Worm (Caenorhabditis elegans) whole organism, L1 larva: ENCODE results near the gene melo-3.

ENCODE experiments used
- C04F5.9 ChIP-seq: sonication (generic microtip); optimal IDR thresholded peaks from 2 replicates; lab custom pipeline; 2016; ENCODE audit warnings: missing genetic modification characterization, missing compliant biosample characterization
- C16A3.4 ChIP-seq: fragments of 150-350 bp; optimal IDR thresholded peaks from 2 replicates; lab custom pipeline; 2014; ENCODE audit warnings: missing biosample characterization, missing genetic modification characterization
- Y116A8C.19 ChIP-seq: sonication (generic microtip); optimal IDR thresholded peaks from 2 replicates; lab custom pipeline; 2016; ENCODE audit warnings: missing compliant biosample characterization, missing genetic modification characterization, borderline replicate concordance
- alr-1 ChIP-seq: fragments of 200-800 bp; sonication (Bioruptor generic); optimal IDR thresholded peaks from 2 replicates; lab custom pipeline; 2018; ENCODE audit warnings: borderline replicate concordance, mild to moderate bottlenecking, missing genetic modification characterization, missing compliant biosample characterization
- ama-1 ChIP-seq: fragments of 150-350 bp; optimal IDR thresholded peaks from 2 replicates; lab custom pipeline; 2014
- blmp-1 ChIP-seq: fragments of 150-350 bp; optimal IDR thresholded peaks from 2 replicates; lab custom pipeline; 2014; ENCODE audit warnings: missing biosample characterization, missing genetic modification characterization
- ceh-8 ChIP-seq: fragments of 200-800 bp; sonication (Bioruptor generic); optimal IDR thresholded peaks from 2 replicates; lab custom pipeline; 2018; ENCODE audit warnings: mild to moderate bottlenecking, missing genetic modification characterization, moderate library complexity, missing compliant biosample characterization
- ceh-82 ChIP-seq, 3 experiments: fragments of 150-350 bp in 1 of 3; sonication (generic microtip) in 2 of 3; optimal IDR thresholded peaks; 2 replicates each; lab custom pipeline; 2014 to 2017; ENCODE audit warnings: missing biosample characterization in 3 of 3, missing genetic modification characterization in 3 of 3
- ceh-90 ChIP-seq: sonication (generic microtip); optimal IDR thresholded peaks from 2 replicates; lab custom pipeline; 2016; ENCODE audit warnings: missing genetic modification characterization, missing compliant biosample characterization
- ces-1 ChIP-seq: fragments of 150-350 bp; optimal IDR thresholded peaks from 2 replicates; lab custom pipeline; 2014; ENCODE audit warnings: missing biosample characterization, missing genetic modification reagents, missing genetic modification characterization
- dpl-1 ChIP-seq, 3 experiments: fragments of 150-350 bp in 2 of 3; sonication (generic microtip) in 1 of 3; optimal IDR thresholded peaks; 2 replicates each; lab custom pipeline; 2014 to 2017; ENCODE audit warnings: missing biosample characterization in 3 of 3, missing genetic modification characterization in 3 of 3, missing genetic modification reagents in 3 of 3
- efl-1 ChIP-seq, 4 experiments: fragments of 150-350 bp; optimal IDR thresholded peaks in 3 of 4; peaks in 1 of 4; 1 replicate in 1 of 4; 2 replicates in 3 of 4; lab custom pipeline; 2014; ENCODE audit warnings: missing biosample characterization in 2 of 4, missing genetic modification characterization in 2 of 4, missing genetic modification reagents in 2 of 4
- egl-13 ChIP-seq: sonication (generic microtip); optimal IDR thresholded peaks from 2 replicates; lab custom pipeline; 2016; ENCODE audit warnings: missing genotype, missing genetic modification reagents, missing genetic modification characterization, missing compliant biosample characterization
- elt-2 ChIP-seq: sonication (generic microtip); optimal IDR thresholded peaks from 2 replicates; lab custom pipeline; 2016; ENCODE audit warnings: missing genetic modification characterization, mild to moderate bottlenecking, inconsistent platforms, missing compliant biosample characterization, missing genetic modification reagents
- ets-5 ChIP-seq: fragments of 200-800 bp; sonication (Bioruptor generic); IDR thresholded peaks from 2 replicates; pipeline ENCODE4 v1.3.6; 2022; ENCODE audit warnings: missing genetic modification characterization, missing compliant biosample characterization
- fkh-4 ChIP-seq: sonication (generic microtip); optimal IDR thresholded peaks from 2 replicates; lab custom pipeline; 2016; ENCODE audit warnings: missing compliant biosample characterization, missing genetic modification characterization, borderline replicate concordance
- fos-1 ChIP-seq: fragments of 150-350 bp; optimal IDR thresholded peaks from 2 replicates; lab custom pipeline; 2014; ENCODE audit warnings: missing biosample characterization, missing genetic modification characterization
- grh-1 ChIP-seq: fragments of 200-800 bp; sonication (Bioruptor generic); IDR thresholded peaks from 2 replicates; pipeline ENCODE4 v1.3.6; 2022; ENCODE audit warnings: missing genetic modification reagents, missing genetic modification characterization, missing compliant biosample characterization
- hlh-4 ChIP-seq: sonication (generic microtip); optimal IDR thresholded peaks from 2 replicates; lab custom pipeline; 2016; ENCODE audit warnings: mild to moderate bottlenecking, missing genetic modification characterization, missing compliant biosample characterization
- hpl-2 ChIP-seq: fragments of 150-350 bp; optimal IDR thresholded peaks from 2 replicates; lab custom pipeline; 2014; ENCODE audit warnings: missing biosample characterization, missing genetic modification reagents, missing genetic modification characterization
- irx-1 ChIP-seq: sonication (generic microtip); optimal IDR thresholded peaks from 2 replicates; lab custom pipeline; 2016; ENCODE audit warnings: missing genetic modification characterization, missing compliant biosample characterization
- isw-1 ChIP-seq: fragments of 200-800 bp; sonication (Bioruptor generic); IDR thresholded peaks from 2 replicates; pipeline ENCODE4 v1.3.6; 2022; ENCODE audit warnings: missing genetic modification characterization, missing compliant biosample characterization
- lin-13 ChIP-seq: fragments of 150-350 bp; optimal IDR thresholded peaks from 2 replicates; lab custom pipeline; 2014; ENCODE audit warnings: missing biosample characterization, missing genetic modification reagents, missing genetic modification characterization
- lin-15B ChIP-seq: fragments of 150-350 bp; sonication (generic microtip); optimal IDR thresholded peaks from 3 replicates; lab custom pipeline; 2014; ENCODE audit warnings: missing biosample characterization, missing genetic modification characterization
- lin-35 ChIP-seq, 2 experiments: fragments of 150-350 bp; optimal IDR thresholded peaks; 2 replicates each; lab custom pipeline; 2014; ENCODE audit warnings: missing biosample characterization in 2 of 2, missing genetic modification characterization in 2 of 2, missing genetic modification reagents in 2 of 2
- lin-39 ChIP-seq: fragments of 150-350 bp; optimal IDR thresholded peaks from 2 replicates; lab custom pipeline; 2014; ENCODE audit warnings: missing biosample characterization, missing genetic modification reagents, missing genetic modification characterization
- lir-3 ChIP-seq: sonication (generic microtip); optimal IDR thresholded peaks from 2 replicates; lab custom pipeline; 2016; ENCODE audit warnings: mild to moderate bottlenecking, missing genetic modification characterization, moderate library complexity, missing compliant biosample characterization; ENCODE audit not compliant: poor library complexity
- mab-9 ChIP-seq: fragments of 200-800 bp; sonication (Bioruptor generic); IDR thresholded peaks from 2 replicates; pipeline ENCODE4 v1.3.6; 2022; ENCODE audit warnings: missing genetic modification reagents, missing genetic modification characterization, missing compliant biosample characterization
- mdl-1 ChIP-seq, 2 experiments: fragments of 150-350 bp; optimal IDR thresholded peaks; 2 replicates each; lab custom pipeline; 2014 to 2017; ENCODE audit warnings: missing biosample characterization in 2 of 2, missing genetic modification characterization in 2 of 2, inconsistent platforms in 1 of 2
- mef-2 ChIP-seq: fragments of 150-350 bp; optimal IDR thresholded peaks from 2 replicates; lab custom pipeline; 2014; ENCODE audit warnings: missing biosample characterization, missing genetic modification characterization
- mep-1 ChIP-seq: fragments of 150-350 bp; optimal IDR thresholded peaks from 2 replicates; lab custom pipeline; 2014; ENCODE audit warnings: missing biosample characterization, missing genetic modification characterization
- nhr-237 ChIP-seq: fragments of 150-350 bp; optimal IDR thresholded peaks from 2 replicates; lab custom pipeline; 2014; ENCODE audit warnings: missing biosample characterization, missing genetic modification characterization
- nhr-28 ChIP-seq: fragments of 150-350 bp; optimal IDR thresholded peaks from 2 replicates; lab custom pipeline; 2014; ENCODE audit warnings: missing biosample characterization, missing genetic modification characterization
- nhr-71 ChIP-seq: sonication (generic microtip); optimal IDR thresholded peaks from 2 replicates; lab custom pipeline; 2016; ENCODE audit warnings: mild to moderate bottlenecking, missing genetic modification characterization, moderate library complexity, missing compliant biosample characterization
- nhr-76 ChIP-seq: sonication (generic microtip); optimal IDR thresholded peaks from 2 replicates; lab custom pipeline; 2017; ENCODE audit warnings: missing biosample characterization, missing genetic modification characterization
- nhr-84 ChIP-seq: sonication (generic microtip); optimal IDR thresholded peaks from 2 replicates; lab custom pipeline; 2017; ENCODE audit warnings: missing biosample characterization, missing genetic modification characterization
- nhr-85 ChIP-seq: sonication (generic microtip); peaks from one replicate; lab custom pipeline; 2016; ENCODE audit warnings: missing genetic modification characterization, inconsistent platforms, missing compliant biosample characterization
- pag-3 ChIP-seq: sonication (generic microtip); optimal IDR thresholded peaks from 2 replicates; lab custom pipeline; 2017; ENCODE audit warnings: missing genetic modification characterization, mild to moderate bottlenecking, missing compliant biosample characterization, antibody characterized with exemption, borderline replicate concordance; ENCODE audit not compliant: insufficient read depth
- pax-3 ChIP-seq: fragments of 200-800 bp; sonication (Bioruptor generic); optimal IDR thresholded peaks from 2 replicates; lab custom pipeline; 2018; ENCODE audit warnings: mild to moderate bottlenecking, missing genetic modification characterization, moderate library complexity, missing compliant biosample characterization
- pqm-1 ChIP-seq: sonication (generic microtip); optimal IDR thresholded peaks from 3 replicates; lab custom pipeline; 2017; ENCODE audit warnings: missing biosample characterization, missing genetic modification characterization
- rnt-1 ChIP-seq: sonication (generic microtip); optimal IDR thresholded peaks from 2 replicates; lab custom pipeline; 2016; ENCODE audit warnings: mild to moderate bottlenecking, missing genetic modification characterization, moderate library complexity, missing compliant biosample characterization
- skn-1 ChIP-seq: fragments of 150-350 bp; optimal IDR thresholded peaks from 2 replicates; lab custom pipeline; 2014; ENCODE audit warnings: missing biosample characterization, missing genetic modification characterization
- snpc-4 ChIP-seq: fragments of 150-350 bp; optimal IDR thresholded peaks from 2 replicates; lab custom pipeline; 2014; ENCODE audit warnings: missing biosample characterization, missing genetic modification characterization
- sptf-1 ChIP-seq: fragments of 150-350 bp; optimal IDR thresholded peaks from 2 replicates; lab custom pipeline; 2014; ENCODE audit warnings: missing biosample characterization, missing genetic modification characterization
- sup-37 ChIP-seq: fragments of 200-800 bp; sonication (Bioruptor generic); optimal IDR thresholded peaks from 2 replicates; lab custom pipeline; 2018; ENCODE audit warnings: mild to moderate bottlenecking, missing genetic modification characterization, missing compliant biosample characterization
- tbx-2 ChIP-seq: sonication (generic microtip); optimal IDR thresholded peaks from 2 replicates; lab custom pipeline; 2016; ENCODE audit warnings: missing genetic modification characterization, missing compliant biosample characterization
- unc-130 ChIP-seq: fragments of 150-350 bp; optimal IDR thresholded peaks from 2 replicates; lab custom pipeline; 2017; ENCODE audit warnings: missing biosample characterization, missing genetic modification characterization, inconsistent platforms
- unc-30 ChIP-seq: sonication (generic microtip); optimal IDR thresholded peaks from 2 replicates; lab custom pipeline; 2017; ENCODE audit warnings: missing biosample characterization, missing genetic modification characterization
- unc-62 ChIP-seq: fragments of 150-350 bp; optimal IDR thresholded peaks from 2 replicates; lab custom pipeline; 2014; ENCODE audit warnings: missing biosample characterization, missing genetic modification reagents, missing genetic modification characterization
- unc-98 ChIP-seq: fragments of 200-800 bp; sonication (Bioruptor generic); IDR thresholded peaks from 2 replicates; pipeline ENCODE4 v1.3.6; 2022; ENCODE audit warnings: missing genetic modification characterization, missing compliant biosample characterization
- zag-1 ChIP-seq: fragments of 150-350 bp; optimal IDR thresholded peaks from 2 replicates; lab custom pipeline; 2014; ENCODE audit warnings: missing biosample characterization, missing genetic modification characterization
- ztf-11 ChIP-seq, 2 experiments: sonication (generic microtip); optimal IDR thresholded peaks; 2 replicates each; lab custom pipeline; 2016 to 2017; ENCODE audit warnings: missing genetic modification characterization in 2 of 2, missing biosample characterization in 1 of 2, missing compliant biosample characterization in 1 of 2

melo-3 gene

ce11 chrV:15002184-15002690, 34.4 kb downstream of the melo-3 start, which contains the start of the genes fib-1 and mut-15 (continued):
- TF ChIP-seq hlh-4 (tag; lab: Kevin White, UChicago), result no peak
- TF ChIP-seq pag-3, result peak; percentile 71
- peak; percentile 88 to 97 (median 90) for TF ChIP-seq ceh-82 (tag; optimal IDR thresholded peaks at IDR 0.05; lab: Kevin White, UChicago)
- peak; percentile 97 for TF ChIP-seq rnt-1 (tag; lab: Kevin White, UChicago)
- no peak for TF ChIP-seq ces-1 (GFP tag; lab: Kevin White, UChicago)
- TF ChIP-seq alr-1 (tag; lab: Kevin White, UChicago), result no peak
- peak; percentile 90 for TF ChIP-seq skn-1
- TF ChIP-seq mep-1 (tag; lab: Kevin White, UChicago), result peak; percentile 94
- TF ChIP-seq dpl-1 (GFP tag; optimal IDR thresholded peaks at IDR 0.05; lab: Kevin White, UChicago), result peak; percentile 85 to 87 (median 85)
- peak; percentile 91 to 95 for TF ChIP-seq efl-1 (optimal IDR thresholded peaks at IDR 0.05; lab: Kevin White, UChicago)
- TF ChIP-seq efl-1 (GFP tag; optimal IDR thresholded peaks at IDR 0.05 in 1 of 2; lab: Kevin White, UChicago), result peak; percentile 84 to 98
- no peak for TF ChIP-seq nhr-84
- no peak for TF ChIP-seq nhr-28 (tag; lab: Kevin White, UChicago)
- peak; percentile 88 for TF ChIP-seq lin-13
- peak; percentile 53 for TF ChIP-seq sup-37 (GFP tag; lab: Kevin White, UChicago)
- TF ChIP-seq hpl-2 (GFP tag; lab: Kevin White, UChicago), result peak; percentile 65
- TF ChIP-seq tbx-2 (tag; lab: Kevin White, UChicago), result peak; percentile 93
- peak; percentile 90 to 92 for TF ChIP-seq lin-35 (GFP tag; optimal IDR thresholded peaks at IDR 0.05; lab: Kevin White, UChicago)
- TF ChIP-seq elt-2 (tag; lab: Kevin White, UChicago), result peak; percentile 68
- peak; percentile 96 for TF ChIP-seq nhr-85
- TF ChIP-seq nhr-76 (tag; lab: Kevin White, UChicago), result no peak
- peak; percentile 6 for TF ChIP-seq ama-1 (lab: Kevin White, UChicago)
- no peak for TF ChIP-seq unc-30 (tag; lab: Kevin White, UChicago)
- TF ChIP-seq C04F5.9, result peak; percentile 90
- TF ChIP-seq ztf-11 (tag; optimal IDR thresholded peaks at IDR 0.05; lab: Kevin White, UChicago), result peak in 1 of 2 experiments; percentile 92
- peak; percentile 85 for TF ChIP-seq snpc-4 (tag; lab: Kevin White, UChicago)
- peak; percentile 81 for TF ChIP-seq fkh-4 (tag; lab: Kevin White, UChicago)
- TF ChIP-seq mef-2 (tag; lab: Kevin White, UChicago), result peak; percentile 56
- peak; percentile 79 for TF ChIP-seq grh-1 (GFP tag; lab: Robert Waterston, UW)
- peak; percentile 82 for TF ChIP-seq mab-9 (GFP tag; lab: Robert Waterston, UW)
- TF ChIP-seq lir-3 (tag; lab: Kevin White, UChicago), result peak; percentile 86
- peak; percentile 59 for TF ChIP-seq lin-39 (tag; lab: Kevin White, UChicago)
- peak; percentile 74 for TF ChIP-seq ceh-90
- no peak for TF ChIP-seq unc-62
- peak; percentile 96 for TF ChIP-seq lin-15B (tag; lab: Kevin White, UChicago)
- no peak for TF ChIP-seq ets-5 (GFP tag; lab: Robert Waterston, UW)
- peak; percentile 96 for TF ChIP-seq C16A3.4 (tag; lab: Kevin White, UChicago)
- peak; percentile 90 for TF ChIP-seq unc-130 (tag; lab: Kevin White, UChicago)
- peak; percentile 73 for TF ChIP-seq blmp-1 (tag; lab: Kevin White, UChicago)
- TF ChIP-seq sptf-1 (tag; lab: Kevin White, UChicago), result no peak
- peak in 1 of 2 experiments; percentile 81 for TF ChIP-seq mdl-1 (tag; optimal IDR thresholded peaks at IDR 0.05; lab: Kevin White, UChicago)
- TF ChIP-seq irx-1 (tag; lab: Kevin White, UChicago), result peak; percentile 85
- TF ChIP-seq unc-98 (GFP tag; lab: Robert Waterston, UW), result peak; percentile 70
- peak; percentile 21 for TF ChIP-seq zag-1 (tag; lab: Kevin White, UChicago)
- peak; percentile 86 for TF ChIP-seq egl-13 (tag; lab: Kevin White, UChicago)
- peak; percentile 40 for TF ChIP-seq Y116A8C.19 (tag; lab: Kevin White, UChicago)
- TF ChIP-seq pax-3 (tag; lab: Kevin White, UChicago), result peak; percentile 99
- peak; percentile 96 for TF ChIP-seq isw-1 (GFP tag; lab: Robert Waterston, UW)
- TF ChIP-seq pqm-1 (tag; lab: Kevin White, UChicago), result no peak
- TF ChIP-seq nhr-71, result peak; percentile 96
- peak; percentile 79 for TF ChIP-seq fos-1 (tag; lab: Kevin White, UChicago)
- peak; percentile 82 for TF ChIP-seq ceh-8 (GFP tag; lab: Kevin White, UChicago)
- peak; percentile 53 for TF ChIP-seq nhr-237 (tag; lab: Kevin White, UChicago)
